Worm (Caenorhabditis elegans) whole organism, L1 larva: ENCODE data around the gene Y43F8C.9.

Experiments
- aha-1 ChIP-seq: fragments of 150-350 bp; optimal IDR thresholded peaks from 2 replicates; lab custom pipeline; 2014; ENCODE audit warnings: missing biosample characterization, missing genetic modification characterization
- aly-2 ChIP-seq: fragments of 150-350 bp; optimal IDR thresholded peaks from 2 replicates; lab custom pipeline; 2014; ENCODE audit warnings: missing biosample characterization, missing genetic modification characterization
- ceh-90 ChIP-seq: sonication (generic microtip); optimal IDR thresholded peaks from 2 replicates; lab custom pipeline; 2016; ENCODE audit warnings: missing genetic modification characterization, missing compliant biosample characterization
- egl-27 ChIP-seq, 2 experiments: fragments of 150-350 bp in 1 of 2; sonication (generic microtip); optimal IDR thresholded peaks; 3 replicates each; lab custom pipeline; 2017 to 2018; ENCODE audit warnings: missing biosample characterization in 2 of 2, missing genetic modification characterization in 2 of 2, missing genetic modification reagents in 2 of 2
- lin-15B ChIP-seq: fragments of 150-350 bp; sonication (generic microtip); optimal IDR thresholded peaks from 3 replicates; lab custom pipeline; 2014; ENCODE audit warnings: missing biosample characterization, missing genetic modification characterization
- lin-39 ChIP-seq: fragments of 150-350 bp; optimal IDR thresholded peaks from 2 replicates; lab custom pipeline; 2014; ENCODE audit warnings: missing biosample characterization, missing genetic modification reagents, missing genetic modification characterization
- lir-3 ChIP-seq: sonication (generic microtip); optimal IDR thresholded peaks from 2 replicates; lab custom pipeline; 2016; ENCODE audit warnings: mild to moderate bottlenecking, missing genetic modification characterization, moderate library complexity, missing compliant biosample characterization; ENCODE audit not compliant: poor library complexity
- nhr-11 ChIP-seq: fragments of 150-350 bp; optimal IDR thresholded peaks from 2 replicates; lab custom pipeline; 2014; ENCODE audit warnings: missing biosample characterization, missing genetic modification characterization
- nhr-90 ChIP-seq: sonication (generic microtip); optimal IDR thresholded peaks from 2 replicates; lab custom pipeline; 2016; ENCODE audit warnings: mild to moderate bottlenecking, missing genetic modification characterization, missing compliant biosample characterization; ENCODE audit not compliant: poor library complexity
- sptf-1 ChIP-seq: fragments of 150-350 bp; optimal IDR thresholded peaks from 2 replicates; lab custom pipeline; 2014; ENCODE audit warnings: missing biosample characterization, missing genetic modification characterization
- tbx-2 ChIP-seq: sonication (generic microtip); optimal IDR thresholded peaks from 2 replicates; lab custom pipeline; 2016; ENCODE audit warnings: missing genetic modification characterization, missing compliant biosample characterization

DNA sequence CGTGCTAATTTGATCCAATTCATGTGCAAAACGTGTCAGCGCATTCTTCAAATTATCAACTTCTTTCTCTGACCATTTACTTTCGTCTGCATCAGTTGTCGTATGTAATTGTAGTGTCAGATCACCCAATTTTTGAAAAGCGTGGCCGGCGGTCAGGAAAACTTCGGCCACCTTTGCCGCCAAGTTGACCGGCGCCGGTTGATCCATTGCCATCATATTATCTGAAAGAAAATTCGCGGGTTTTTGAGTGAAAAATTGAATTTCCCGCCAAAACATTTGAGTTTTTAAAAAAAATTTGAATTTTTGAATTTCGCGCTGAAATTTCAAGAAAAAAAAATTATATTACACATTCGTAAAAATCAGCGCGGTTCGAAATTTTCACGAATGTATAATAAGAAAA, 8.0 kb upstream of the Y43F8C.9 start:
- TF ChIP-seq aha-1 (no peak), ceh-90 (tag; lab: Kevin White, UChicago) (no peak), nhr-90 (tag; lab: Kevin White, UChicago) (no peak), lir-3 (tag; lab: Kevin White, UChicago) (no peak), nhr-11 (tag; lab: Kevin White, UChicago) (no peak), lin-39 (tag; lab: Kevin White, UChicago) (no peak), sptf-1 (no peak), egl-27 (tag; optimal IDR thresholded peaks at IDR 0.05; lab: Kevin White, UChicago) (no peak), tbx-2 (tag; lab: Kevin White, UChicago) (no peak), aly-2 (tag; lab: Kevin White, UChicago) (no peak), lin-15B (tag; lab: Kevin White, UChicago) (no peak)
